Fruit fly (Drosophila melanogaster) whole organism, embryonic: ENCODE data around the gene FIG4.

Experiments used
- Adf1 ChIP-seq: fragments of 200-800 bp; sonication (Bioruptor generic); IDR thresholded peaks from 2 replicates; pipeline ENCODE4 v1.3.6; 2022; ENCODE audit warnings: missing biosample characterization, missing genetic modification characterization
- Asciz ChIP-seq: fragments of 200-800 bp; sonication (Bioruptor generic); optimal IDR thresholded peaks from 2 replicates; lab custom pipeline; 2017; ENCODE audit warnings: missing biosample characterization, mild to moderate bottlenecking, missing genetic modification characterization, missing genetic modification reagents
- CG10959 ChIP-seq: fragments of 200-800 bp; sonication (Bioruptor generic); IDR thresholded peaks from 2 replicates; pipeline ENCODE4 v1.3.6; 2022; ENCODE audit warnings: missing biosample characterization, missing genetic modification characterization
- CG11398 ChIP-seq: fragments of 200-800 bp; sonication (Bioruptor generic); optimal IDR thresholded peaks from 2 replicates; lab custom pipeline; 2016; ENCODE audit warnings: missing biosample characterization, missing genetic modification characterization
- CG13894 ChIP-seq: fragments of 200-800 bp; sonication (Bioruptor generic); optimal IDR thresholded peaks from 3 replicates; lab custom pipeline; 2018; ENCODE audit warnings: missing biosample characterization, mild to moderate bottlenecking, missing genetic modification characterization, moderate library complexity
- CG14014 ChIP-seq: fragments of 200-800 bp; sonication (Bioruptor generic); IDR thresholded peaks from 2 replicates; pipeline ENCODE4 v1.3.6; 2022; ENCODE audit warnings: missing biosample characterization, missing genetic modification characterization
- CG1792 ChIP-seq: fragments of 200-800 bp; sonication (Bioruptor generic); optimal IDR thresholded peaks from 2 replicates; lab custom pipeline; 2016; ENCODE audit warnings: missing biosample characterization, missing genetic modification characterization
- CG18599 ChIP-seq: fragments of 200-800 bp; sonication (Bioruptor generic); optimal IDR thresholded peaks from 3 replicates; lab custom pipeline; 2017; ENCODE audit warnings: missing biosample characterization, missing genetic modification characterization, mild to moderate bottlenecking, moderate library complexity, missing genetic modification reagents
- CG2199 ChIP-seq: fragments of 200-800 bp; sonication (Bioruptor generic); IDR thresholded peaks from 3 replicates; pipeline ENCODE4 v1.3.6; 2022; ENCODE audit warnings: missing biosample characterization, missing genetic modification characterization
- CG2712 ChIP-seq: fragments of 200-800 bp; optimal IDR thresholded peaks from 3 replicates; lab custom pipeline; 2019; ENCODE audit warnings: missing biosample characterization, mild to moderate bottlenecking, missing genetic modification characterization, moderate library complexity
- CG31441 ChIP-seq: fragments of 200-800 bp; sonication (Bioruptor generic); IDR thresholded peaks from 2 replicates; pipeline ENCODE4 v1.3.6; 2022; ENCODE audit warnings: missing biosample characterization, missing genetic modification characterization
- CG33557 ChIP-seq: fragments of 200-800 bp; sonication (Bioruptor generic); optimal IDR thresholded peaks from 2 replicates; lab custom pipeline; 2019; ENCODE audit warnings: missing biosample characterization, mild to moderate bottlenecking, missing genetic modification characterization, moderate library complexity
- CG4854 ChIP-seq: fragments of 200-800 bp; sonication (Bioruptor generic); optimal IDR thresholded peaks from 2 replicates; lab custom pipeline; 2016; ENCODE audit warnings: missing biosample characterization, missing genetic modification characterization, inconsistent platforms
- CG5180 ChIP-seq: fragments of 200-800 bp; sonication (Bioruptor generic); optimal IDR thresholded peaks from 3 replicates; lab custom pipeline; 2017; ENCODE audit warnings: missing biosample characterization, missing genetic modification characterization, mild to moderate bottlenecking, moderate library complexity, missing genetic modification reagents
- CG7271 ChIP-seq: fragments of 200-800 bp; sonication (Bioruptor generic); optimal IDR thresholded peaks from 2 replicates; lab custom pipeline; 2018; ENCODE audit warnings: missing biosample characterization, mild to moderate bottlenecking, missing genetic modification characterization, moderate library complexity
- CG8089 ChIP-seq: fragments of 200-800 bp; sonication (Bioruptor generic); optimal IDR thresholded peaks from 3 replicates; lab custom pipeline; 2016; ENCODE audit warnings: missing biosample characterization, missing genetic modification characterization
- CG8765 ChIP-seq: fragments of 200-800 bp; sonication (Bioruptor generic); IDR thresholded peaks from 2 replicates; pipeline ENCODE4 v1.3.6; 2022; ENCODE audit warnings: missing biosample characterization, missing genetic modification characterization
- CG8924 ChIP-seq: fragments of 200-800 bp; optimal IDR thresholded peaks from 3 replicates; lab custom pipeline; 2019; ENCODE audit warnings: missing biosample characterization, mild to moderate bottlenecking, missing genetic modification characterization, moderate library complexity
- CG9437 ChIP-seq: fragments of 200-800 bp; sonication (Bioruptor generic); optimal IDR thresholded peaks from 2 replicates; lab custom pipeline; 2018; ENCODE audit warnings: missing biosample characterization, mild to moderate bottlenecking, missing genetic modification characterization
- CG9876 ChIP-seq: fragments of 200-800 bp; sonication (Bioruptor generic); optimal IDR thresholded peaks from 2 replicates; lab custom pipeline; 2016; ENCODE audit warnings: missing biosample characterization, missing genetic modification characterization
- Camta ChIP-seq: fragments of 200-800 bp; sonication (Bioruptor generic); optimal IDR thresholded peaks from 2 replicates; lab custom pipeline; 2016; ENCODE audit warnings: missing biosample characterization, missing genetic modification characterization
- CrebB ChIP-seq: fragments of 200-800 bp; sonication (Bioruptor generic); optimal IDR thresholded peaks from 3 replicates; lab custom pipeline; 2018; ENCODE audit warnings: missing biosample characterization, mild to moderate bottlenecking, missing genetic modification characterization
- Ets65A ChIP-seq: fragments of 200-800 bp; sonication (Bioruptor generic); peaks from one replicate; lab custom pipeline; 2016; ENCODE audit warnings: missing biosample characterization, missing genetic modification characterization
- HHEX ChIP-seq: fragments of 200-800 bp; sonication (Bioruptor generic); optimal IDR thresholded peaks from 3 replicates; lab custom pipeline; 2017; ENCODE audit warnings: missing biosample characterization, mild to moderate bottlenecking, missing genetic modification characterization, missing genetic modification reagents
- Hand ChIP-seq: fragments of 200-800 bp; sonication (Bioruptor generic); optimal IDR thresholded peaks from 2 replicates; lab custom pipeline; 2017; ENCODE audit warnings: mild to moderate bottlenecking, missing biosample characterization, missing genetic modification reagents, missing genetic modification characterization
- Hey ChIP-seq: fragments of 200-800 bp; sonication (Bioruptor generic); optimal IDR thresholded peaks from 3 replicates; lab custom pipeline; 2018; ENCODE audit warnings: missing biosample characterization, mild to moderate bottlenecking, missing genetic modification characterization
- HmgZ ChIP-seq: fragments of 200-800 bp; sonication (Bioruptor generic); optimal IDR thresholded peaks from 2 replicates; lab custom pipeline; 2018; ENCODE audit warnings: missing biosample characterization, mild to moderate bottlenecking, missing genetic modification characterization
- Hmr ChIP-seq: fragments of 200-800 bp; sonication (Bioruptor generic); optimal IDR thresholded peaks from 3 replicates; lab custom pipeline; 2017; ENCODE audit warnings: mild to moderate bottlenecking, missing biosample characterization, missing genetic modification reagents, missing genetic modification characterization
- Optix ChIP-seq: fragments of 200-800 bp; sonication (Bioruptor generic); IDR thresholded peaks from 3 replicates; pipeline ENCODE4 v1.3.6; 2022; ENCODE audit warnings: missing biosample characterization, missing genetic modification characterization
- Rfx ChIP-seq: fragments of 200-800 bp; sonication (Bioruptor generic); IDR thresholded peaks from 2 replicates; pipeline ENCODE4 v1.3.6; 2022; ENCODE audit warnings: missing biosample characterization, missing genetic modification characterization
- Six4 ChIP-seq: fragments of 200-800 bp; sonication (Bioruptor generic); optimal IDR thresholded peaks from 2 replicates; lab custom pipeline; 2016; ENCODE audit warnings: missing biosample characterization, missing genetic modification characterization
- ase ChIP-seq: fragments of 200-800 bp; sonication (Bioruptor generic); IDR thresholded peaks from 3 replicates; pipeline ENCODE4 v1.3.6; 2022; ENCODE audit warnings: missing biosample characterization, missing genetic modification characterization
- ato ChIP-seq: fragments of 200-800 bp; sonication (Bioruptor generic); IDR thresholded peaks from 2 replicates; pipeline ENCODE4 v1.3.6; 2022; ENCODE audit warnings: missing biosample characterization, missing genetic modification characterization; ENCODE audit not compliant: partially characterized antibody
- cas ChIP-seq: fragments of 200-800 bp; sonication (Bioruptor generic); IDR thresholded peaks from 2 replicates; pipeline ENCODE4 v1.3.6; 2022; ENCODE audit warnings: missing biosample characterization, missing genetic modification characterization
- danr ChIP-seq: fragments of 200-800 bp; sonication (Bioruptor generic); IDR thresholded peaks from 2 replicates; pipeline ENCODE4 v1.3.6; 2022; ENCODE audit warnings: missing biosample characterization, missing genetic modification characterization
- dati ChIP-seq: fragments of 200-800 bp; sonication (Bioruptor generic); IDR thresholded peaks from 2 replicates; pipeline ENCODE4 v1.3.6; 2022; ENCODE audit warnings: missing biosample characterization, missing genetic modification characterization
- hkb ChIP-seq, 2 experiments: fragments of 200-800 bp in 1 of 2; fragments of >200 bp in 1 of 2; sonication (Bioruptor generic) in 1 of 2; IDR thresholded peaks in 1 of 2; optimal IDR thresholded peaks in 1 of 2; 2 replicates each; pipeline versions ENCODE4 v1.3.6 to Lab custom; 2017 to 2022; ENCODE audit warnings: missing biosample characterization in 1 of 2, missing genetic modification characterization in 1 of 2
- insv ChIP-seq, 2 experiments: fragments of 200-800 bp; sonication (Bioruptor generic); optimal IDR thresholded peaks; 3 replicates each; lab custom pipeline; 2016 to 2018; ENCODE audit warnings: missing biosample characterization in 2 of 2, missing genetic modification characterization in 2 of 2
- lilli ChIP-seq: fragments of 200-800 bp; sonication (Bioruptor generic); optimal IDR thresholded peaks from 3 replicates; lab custom pipeline; 2016; ENCODE audit warnings: missing biosample characterization, missing genetic modification characterization
- nerfin-1 ChIP-seq: fragments of 200-800 bp; sonication (Bioruptor generic); optimal IDR thresholded peaks from 3 replicates; lab custom pipeline; 2019; ENCODE audit warnings: missing biosample characterization, mild to moderate bottlenecking, missing genetic modification characterization, moderate library complexity
- onecut ChIP-seq: fragments of 200-800 bp; sonication (Bioruptor generic); IDR thresholded peaks from 2 replicates; pipeline ENCODE4 v1.3.6; 2022; ENCODE audit warnings: missing biosample characterization, missing genetic modification characterization
- psq ChIP-seq: fragments of 200-800 bp; sonication (Bioruptor generic); optimal IDR thresholded peaks from 2 replicates; lab custom pipeline; 2017; ENCODE audit warnings: missing biosample characterization, missing genetic modification characterization
- scrt ChIP-seq: fragments of 200-800 bp; sonication (Bioruptor generic); optimal IDR thresholded peaks from 2 replicates; lab custom pipeline; 2018; ENCODE audit warnings: missing biosample characterization, mild to moderate bottlenecking, missing genetic modification characterization, moderate library complexity
- slbo ChIP-seq: fragments of 200-800 bp; sonication (Bioruptor generic); IDR thresholded peaks from 2 replicates; pipeline ENCODE4 v1.3.6; 2022; ENCODE audit warnings: missing biosample characterization, missing genetic modification characterization
- sob ChIP-seq: fragments of 200-800 bp; sonication (Bioruptor generic); IDR thresholded peaks from 2 replicates; pipeline ENCODE4 v1.3.6; 2022; ENCODE audit warnings: missing biosample characterization, missing genetic modification characterization
- tll ChIP-seq, 2 experiments: fragments of 200-800 bp in 1 of 2; fragments of >200 bp in 1 of 2; sonication (Bioruptor generic) in 1 of 2; optimal IDR thresholded peaks; 2 replicates each; lab custom pipeline; 2017 to 2019; ENCODE audit warnings: missing biosample characterization in 2 of 2, missing genetic modification characterization in 2 of 2, mild to moderate bottlenecking in 1 of 2, moderate library complexity in 1 of 2
- vfl ChIP-seq: fragments of 200-800 bp; sonication (Bioruptor generic); optimal IDR thresholded peaks from 2 replicates; lab custom pipeline; 2016; ENCODE audit warnings: missing biosample characterization, missing genetic modification characterization

FIG4 gene

DNA sequence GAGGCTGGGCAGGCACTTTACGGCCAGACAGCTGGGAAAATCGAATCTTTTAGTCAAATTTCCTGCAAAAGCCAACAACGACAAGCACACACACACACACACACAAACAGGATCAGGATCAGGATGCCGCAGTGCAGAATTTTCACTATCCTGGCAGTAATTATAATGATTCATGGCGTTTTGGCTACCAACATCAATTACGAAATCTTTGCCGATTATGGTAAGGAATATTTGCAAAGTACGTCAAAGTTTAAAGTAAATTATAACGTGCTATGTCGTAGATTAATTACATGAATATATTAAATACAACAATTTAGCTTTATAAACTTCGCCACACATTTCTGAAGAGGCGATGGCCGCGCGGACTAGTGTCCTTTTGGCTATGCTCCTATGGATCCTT, 31.4 kb upstream of the FIG4 start, which contains the start of the genes CG34177 and CG34178:
CG34177 (plus strand) TSS at position 301 of the 400 bp plus-strand sequence.
CG34178 (plus strand) TSS at position 301 of the 400 bp plus-strand sequence.
- no peak for TF ChIP-seq cas (GFP tag; lab: Robert Waterston, UW)
- no peak for TF ChIP-seq Adf1
- TF ChIP-seq CG9876 (GFP tag; lab: Kevin White, UChicago) = no peak
- no peak for TF ChIP-seq CG33557 (GFP tag; lab: Kevin White, UChicago)
- TF ChIP-seq Optix (GFP tag; lab: Robert Waterston, UW) = no peak
- no peak for TF ChIP-seq hkb (optimal IDR thresholded peaks at IDR 0.05; lab: Kevin White, UChicago)
- no peak for TF ChIP-seq hkb (GFP tag; IDR thresholded peaks at IDR 0.05; lab: Robert Waterston, UW)
- TF ChIP-seq Hand = no peak
- no peak for TF ChIP-seq Rfx (GFP tag; lab: Robert Waterston, UW)
- TF ChIP-seq CG8765 (GFP tag; lab: Robert Waterston, UW) = no peak
- no peak for TF ChIP-seq Asciz (GFP tag; lab: Kevin White, UChicago)
- TF ChIP-seq CG2199 (GFP tag; lab: Robert Waterston, UW) = no peak
- TF ChIP-seq Ets65A (GFP tag; lab: Kevin White, UChicago) = no peak
- no peak for TF ChIP-seq CG7271 (tag; lab: Kevin White, UChicago)
- no peak for TF ChIP-seq ato
- no peak for TF ChIP-seq lilli (GFP tag; lab: Kevin White, UChicago)
- TF ChIP-seq CG1792 (GFP tag; lab: Kevin White, UChicago) = no peak
- no peak for TF ChIP-seq CG4854 (GFP tag; lab: Kevin White, UChicago)
- TF ChIP-seq HmgZ (tag; lab: Kevin White, UChicago) = no peak
- TF ChIP-seq nerfin-1 = no peak
- TF ChIP-seq CG10959 (GFP tag; lab: Robert Waterston, UW) = no peak
- TF ChIP-seq, all 482 proteins: peak for 0

DNA sequence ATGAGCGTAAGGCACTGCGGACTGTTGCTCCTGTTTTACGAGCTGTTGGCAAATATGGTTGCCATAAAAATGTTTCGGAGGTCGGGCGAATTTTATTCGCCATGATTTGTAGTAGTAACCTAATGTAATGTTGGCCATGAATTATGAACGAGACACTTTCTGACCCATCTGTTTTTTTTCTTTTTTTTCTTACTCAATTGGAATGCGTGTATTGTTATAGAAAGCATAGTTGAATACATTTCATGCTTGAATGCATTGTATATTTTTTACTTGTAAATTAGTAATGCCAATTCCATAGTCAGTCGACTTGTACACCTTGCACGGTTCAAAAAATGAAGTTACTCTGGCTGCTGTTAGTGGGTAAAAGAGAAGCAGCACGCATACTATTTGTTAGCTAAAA, 27.5 kb upstream of the FIG4 start, which contains the start of gene CG43056:
CG43056 (plus strand) TSS at position 301 of the 400 bp plus-strand sequence.
- TF ChIP-seq scrt (GFP tag; lab: Kevin White, UChicago) (peak; percentile 13), CG8089 (GFP tag; lab: Kevin White, UChicago) (no peak), sob (no peak), CG9437 (GFP tag; lab: Kevin White, UChicago) (no peak), vfl (no peak)
- TF ChIP-seq, all 482 proteins: peak for 1

DNA sequence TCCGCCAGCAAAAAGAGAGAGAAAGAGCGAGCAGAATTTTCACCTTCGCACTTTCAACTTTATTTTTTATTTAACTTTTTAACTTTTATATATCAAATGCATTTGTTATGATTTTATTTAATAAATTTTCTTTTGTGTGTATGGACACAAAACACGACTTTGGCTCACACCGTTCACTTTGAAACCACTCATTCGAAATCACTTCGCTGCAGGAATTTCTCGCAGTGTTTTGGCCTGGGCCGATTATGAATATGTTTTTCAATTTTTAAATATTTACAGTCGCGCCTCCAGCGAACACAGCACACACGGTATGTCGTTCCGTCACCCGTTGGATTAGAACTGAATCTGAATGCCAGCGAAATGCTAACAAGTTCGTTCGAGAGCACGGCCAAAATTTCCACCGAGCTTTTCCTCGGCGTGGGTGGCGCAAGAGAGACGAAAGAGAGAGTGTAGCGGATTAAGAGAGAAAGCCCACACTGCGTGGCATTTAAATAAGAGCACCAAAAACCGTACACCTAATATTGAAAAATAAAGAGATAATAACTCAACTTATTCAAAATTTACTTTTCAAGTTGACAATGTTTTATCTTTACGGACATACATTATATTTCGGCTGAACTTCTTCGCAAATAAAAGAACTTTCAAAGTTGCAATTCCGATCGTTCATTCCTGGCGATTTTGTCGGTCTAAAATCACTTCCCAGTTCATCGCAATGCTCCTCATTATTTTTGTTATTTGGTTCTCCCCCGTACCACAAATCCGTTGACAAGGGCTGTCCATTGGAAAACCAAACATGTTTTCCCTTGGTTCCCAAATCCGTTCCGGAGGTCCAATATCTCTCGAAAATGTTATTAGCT, 23.9 kb upstream of the FIG4 start, which contains the start of gene CG15431:
CG15431 (minus strand) TSS at position 402 of the 857 bp plus-strand sequence.
- TF ChIP-seq Six4 (GFP tag; lab: Kevin White, UChicago) (no peak), CG8924 (peak; percentile 56), HHEX (GFP tag; lab: Kevin White, UChicago) (peak; percentile 66), Hmr (GFP tag; lab: Kevin White, UChicago) (peak; percentile 75), CG14014 (GFP tag; lab: Robert Waterston, UW) (peak; percentile 64; the same call in 1 of the 2 replicates), dati (GFP tag; lab: Robert Waterston, UW) (no peak), CG2712 (tag; lab: Kevin White, UChicago) (peak; percentile 40), onecut (GFP tag; lab: Robert Waterston, UW) (peak; percentile 43), CG18599 (peak; percentile 85), CrebB (no peak), insv (GFP tag; optimal IDR thresholded peaks at IDR 0.05; lab: Kevin White, UChicago) (no peak), slbo (GFP tag; lab: Robert Waterston, UW) (peak; percentile 78), Camta (GFP tag; lab: Kevin White, UChicago) (no peak), tll (GFP tag; optimal IDR thresholded peaks at IDR 0.05; lab: Kevin White, UChicago) (no peak), psq (GFP tag; lab: Kevin White, UChicago) (no peak), CG31441 (GFP tag; lab: Robert Waterston, UW) (peak; percentile 46; the same call in 1 of the 2 replicates), CG5180 (GFP tag; lab: Kevin White, UChicago) (peak; percentile 59), danr (GFP tag; lab: Robert Waterston, UW) (no peak), CG13894 (tag; lab: Kevin White, UChicago) (peak; percentile 15), CG11398 (GFP tag; lab: Kevin White, UChicago) (no peak), Hey (no peak), ase (GFP tag; lab: Robert Waterston, UW) (peak; percentile 52; the same call in 2 of the 3 replicates)
